Fruit fly (Drosophila melanogaster) whole organism, wandering third instar larva: ENCODE data around the gene CG33500.

Experiments
- brk ChIP-seq: fragments of 200-800 bp; sonication (Bioruptor generic); optimal IDR thresholded peaks from 2 replicates; lab custom pipeline; 2016; ENCODE audit warnings: missing biosample characterization, mild to moderate bottlenecking, missing genetic modification characterization
- h ChIP-seq: fragments of 200-800 bp; sonication (Bioruptor generic); optimal IDR thresholded peaks from 3 replicates; lab custom pipeline; 2016; ENCODE audit warnings: missing biosample characterization, mild to moderate bottlenecking, missing genetic modification characterization

- TF ChIP-seq h (GFP tag; lab: Kevin White, UChicago) = no peak
- TF ChIP-seq brk (GFP tag; lab: Kevin White, UChicago) = no peak
These were observed 16.0 kb upstream of the CG33500 start for dm6 chr3L:11492457-11492856.
